Worm (Caenorhabditis elegans): ENCODE results near the gene F42G4.5.

DNA sequence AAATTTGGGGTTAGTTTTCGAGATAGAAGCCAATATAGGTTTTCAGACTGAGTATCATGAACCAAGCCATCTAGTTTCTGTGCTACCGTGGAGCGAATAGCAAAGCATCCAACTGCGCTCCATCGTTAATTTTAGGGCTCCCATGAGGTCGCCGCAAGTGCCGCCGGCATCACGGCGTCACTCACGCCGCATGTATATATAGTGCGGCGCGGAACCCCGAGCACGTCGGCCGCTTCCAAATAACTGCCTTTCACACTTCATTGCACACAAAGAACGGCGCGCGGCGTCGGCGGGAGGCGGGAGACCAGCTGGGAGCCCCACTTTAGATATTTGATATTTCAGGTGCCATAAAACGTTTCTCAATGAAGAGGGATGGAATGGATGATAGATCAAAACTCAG lies 23.2 kb upstream of the F42G4.5 start:
- TF ChIP-seq him-1 (tag; optimal IDR thresholded peaks at IDR 0.05) (no peak), W03F9.2 (tag; optimal IDR thresholded peaks at IDR 0.05) (no peak)

Measured in whole organism, L4/young adult.